Fruit fly (Drosophila melanogaster): ENCODE measurements around the gene Serinc.

Serinc gene

DNA sequence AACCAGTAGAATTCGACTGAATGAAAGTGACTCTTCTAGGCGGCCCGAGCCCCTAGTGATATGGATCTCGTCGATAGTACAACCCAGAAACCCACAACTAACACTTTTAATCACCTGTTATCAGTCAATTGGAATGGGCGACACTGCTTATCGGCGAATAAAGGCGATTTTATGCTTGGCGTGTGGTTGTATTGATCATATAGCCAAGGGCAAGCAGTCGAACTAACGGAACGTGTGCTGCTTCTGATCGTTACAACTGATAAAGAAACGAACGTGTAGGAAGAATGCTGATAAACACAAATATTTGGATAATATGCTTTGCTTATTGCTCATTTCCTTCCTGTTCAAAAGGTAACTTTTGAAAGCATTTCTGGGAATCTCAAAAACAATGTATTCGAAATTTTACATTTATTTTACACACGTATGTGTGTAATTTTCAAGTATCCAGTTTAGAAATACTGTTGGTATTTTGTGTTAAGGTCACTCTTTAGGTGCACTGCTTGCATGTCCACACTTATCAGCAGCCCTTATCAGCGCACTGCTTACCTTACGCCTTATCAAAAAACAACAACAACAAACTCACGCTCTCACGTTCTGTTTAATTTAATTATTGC is 31.2 kb upstream of the Serinc start, which contains the start of gene Agpat4 (continued):
- no peak for TF ChIP-seq slp2 (GFP tag; optimal IDR thresholded peaks at IDR 0.05)
- TF ChIP-seq CG14441 (GFP tag; IDR thresholded peaks at IDR 0.05), result no peak
- TF ChIP-seq Bdp1 (GFP tag; optimal IDR thresholded peaks at IDR 0.05), result no peak
- TF ChIP-seq ro (GFP tag; IDR thresholded peaks at IDR 0.05), result no peak
- peak; percentile 87 for TF ChIP-seq mirr (GFP tag; optimal IDR thresholded peaks at IDR 0.05)
- TF ChIP-seq Eip74EF (GFP tag; optimal IDR thresholded peaks at IDR 0.05), result peak in 1 of 2 experiments; percentile 81
- no peak for TF ChIP-seq CG8765 (GFP tag; IDR thresholded peaks at IDR 0.05)
- peak; percentile 61 for TF ChIP-seq nmo (GFP tag; optimal IDR thresholded peaks at IDR 0.05)
- no peak for TF ChIP-seq Ssrp (tag; optimal IDR thresholded peaks at IDR 0.05)
- no peak for TF ChIP-seq scrt (GFP tag; optimal IDR thresholded peaks at IDR 0.05)
- peak; percentile 15 for TF ChIP-seq CG2116 (GFP tag; optimal IDR thresholded peaks at IDR 0.05)
- TF ChIP-seq CG4282 (GFP tag; optimal IDR thresholded peaks at IDR 0.05), result no peak
- peak; percentile 68; the same call in 1 of the 2 replicates for TF ChIP-seq CG42726 (GFP tag; IDR thresholded peaks at IDR 0.05; ENCODE audit: partially characterized antibody)
- TF ChIP-seq h (optimal IDR thresholded peaks at IDR 0.05), result no peak
- no peak for TF ChIP-seq trem (tag; optimal IDR thresholded peaks at IDR 0.05)
- no peak for TF ChIP-seq onecut (GFP tag; IDR thresholded peaks at IDR 0.05)
- no peak for TF ChIP-seq CG8924 (tag; optimal IDR thresholded peaks at IDR 0.05)
- no peak for TF ChIP-seq Six4 (GFP tag; optimal IDR thresholded peaks at IDR 0.05)
- no peak for TF ChIP-seq CG9876 (GFP tag; optimal IDR thresholded peaks at IDR 0.05)
- TF ChIP-seq ara (GFP tag; IDR thresholded peaks at IDR 0.05), result no peak
- TF ChIP-seq CG4617 (GFP tag; optimal IDR thresholded peaks at IDR 0.05; ENCODE audit: borderline replicate concordance), result peak; percentile 26
- TF ChIP-seq CG8089 (GFP tag; optimal IDR thresholded peaks at IDR 0.05), result no peak
- TF ChIP-seq ttk (GFP tag; IDR thresholded peaks at IDR 0.05), result 0 out of 2 replicates have a peak, but pooled peaks have one; percentile 49
- TF ChIP-seq Sox100B (GFP tag; optimal IDR thresholded peaks at IDR 0.05), result no peak
- TF ChIP-seq mld (GFP tag; IDR thresholded peaks at IDR 0.05; ENCODE audit: partially characterized antibody), result no peak
- TF ChIP-seq tup (GFP tag; optimal IDR thresholded peaks at IDR 0.05), result no peak
- 0 out of 2 replicates have a peak, but pooled peaks have one; percentile 4 for TF ChIP-seq klu (GFP tag; IDR thresholded peaks at IDR 0.05)
- TF ChIP-seq amos (GFP tag; IDR thresholded peaks at IDR 0.05; ENCODE audit: partially characterized antibody), result peak; percentile 44; the same call in 1 of the 2 replicates
- no peak for TF ChIP-seq nom (GFP tag; optimal IDR thresholded peaks at IDR 0.05)
- TF ChIP-seq CG4730 (GFP tag; IDR thresholded peaks at IDR 0.05), result no peak
- no peak for TF ChIP-seq yki (optimal IDR thresholded peaks at IDR 0.05)
- TF ChIP-seq ci (GFP tag; IDR thresholded peaks at IDR 0.05), result 0 out of 3 replicates have a peak, but pooled peaks have one; percentile 3
- no peak for TF ChIP-seq Ravus (GFP tag; IDR thresholded peaks at IDR 0.05)
- TF ChIP-seq MBD-R2 (GFP tag; IDR thresholded peaks at IDR 0.05), result peak; percentile 36; the same call in 1 of the 2 replicates
- peak; percentile 34 for TF ChIP-seq Hey (tag; optimal IDR thresholded peaks at IDR 0.05)
- no peak for TF ChIP-seq bowl (GFP tag; IDR thresholded peaks at IDR 0.05)
- no peak for TF ChIP-seq CG2202 (tag; optimal IDR thresholded peaks at IDR 0.05)
- TF ChIP-seq D19A (tag; optimal IDR thresholded peaks at IDR 0.05), result no peak
- no peak for TF ChIP-seq CG16863 (GFP tag; optimal IDR thresholded peaks at IDR 0.05)
- TF ChIP-seq Ets97D (GFP tag; optimal IDR thresholded peaks at IDR 0.05), result peak; percentile 46
- peak; percentile 35; the same call in 1 of the 3 replicates for TF ChIP-seq Opbp (GFP tag; IDR thresholded peaks at IDR 0.05; ENCODE audit: partially characterized antibody)
- no peak for TF ChIP-seq her (GFP tag; optimal IDR thresholded peaks at IDR 0.05)
- TF ChIP-seq toy (GFP tag; IDR thresholded peaks at IDR 0.05), result no peak
- TF ChIP-seq B-H1 (GFP tag; IDR thresholded peaks at IDR 0.05), result no peak
- no peak for TF ChIP-seq CG17186 (GFP tag; optimal IDR thresholded peaks at IDR 0.05)
- TF ChIP-seq ftz-f1 (GFP tag; optimal IDR thresholded peaks at IDR 0.05), result peak; percentile 42

Measured in whole organism, embryonic.